Worm (Caenorhabditis elegans) whole organism, L1 larva: Measurements from ENCODE around the gene Y37E11B.2.

Source experiments
- aly-2 ChIP-seq: fragments of 150-350 bp; optimal IDR thresholded peaks from 2 replicates; lab custom pipeline; 2014; ENCODE audit warnings: missing biosample characterization, missing genetic modification characterization
- egl-27 ChIP-seq, 2 experiments: fragments of 150-350 bp in 1 of 2; sonication (generic microtip); optimal IDR thresholded peaks; 3 replicates each; lab custom pipeline; 2017 to 2018; ENCODE audit warnings: missing biosample characterization in 2 of 2, missing genetic modification characterization in 2 of 2, missing genetic modification reagents in 2 of 2
- hlh-4 ChIP-seq: sonication (generic microtip); optimal IDR thresholded peaks from 2 replicates; lab custom pipeline; 2016; ENCODE audit warnings: mild to moderate bottlenecking, missing genetic modification characterization, missing compliant biosample characterization
- hpl-2 ChIP-seq: fragments of 150-350 bp; optimal IDR thresholded peaks from 2 replicates; lab custom pipeline; 2014; ENCODE audit warnings: missing biosample characterization, missing genetic modification reagents, missing genetic modification characterization
- mdl-1 ChIP-seq, 2 experiments: fragments of 150-350 bp; optimal IDR thresholded peaks; 2 replicates each; lab custom pipeline; 2014 to 2017; ENCODE audit warnings: missing biosample characterization in 2 of 2, missing genetic modification characterization in 2 of 2, inconsistent platforms in 1 of 2
- pag-3 ChIP-seq: sonication (generic microtip); optimal IDR thresholded peaks from 2 replicates; lab custom pipeline; 2017; ENCODE audit warnings: missing genetic modification characterization, mild to moderate bottlenecking, missing compliant biosample characterization, antibody characterized with exemption, borderline replicate concordance; ENCODE audit not compliant: insufficient read depth
- pqm-1 ChIP-seq: sonication (generic microtip); optimal IDR thresholded peaks from 3 replicates; lab custom pipeline; 2017; ENCODE audit warnings: missing biosample characterization, missing genetic modification characterization
- unc-130 ChIP-seq: fragments of 150-350 bp; optimal IDR thresholded peaks from 2 replicates; lab custom pipeline; 2017; ENCODE audit warnings: missing biosample characterization, missing genetic modification characterization, inconsistent platforms

- no peak for TF ChIP-seq hpl-2 (GFP tag; lab: Kevin White, UChicago)
- no peak for TF ChIP-seq aly-2 (tag; lab: Kevin White, UChicago)
- no peak for TF ChIP-seq egl-27 (tag; optimal IDR thresholded peaks at IDR 0.05; lab: Kevin White, UChicago)
- TF ChIP-seq pqm-1, result no peak
- TF ChIP-seq mdl-1 (tag; optimal IDR thresholded peaks at IDR 0.05; lab: Kevin White, UChicago), result no peak
- TF ChIP-seq pag-3 (tag; lab: Kevin White, UChicago), result no peak
- no peak for TF ChIP-seq hlh-4 (tag; lab: Kevin White, UChicago)
- no peak for TF ChIP-seq unc-130 (tag; lab: Kevin White, UChicago)
Observed at ce11 chrIV:3578667-3579066, 412 bp downstream of the Y37E11B.2 start.
